Fruit fly (Drosophila melanogaster) whole organism, pupa: ENCODE measurements around the gene CG33688.

Experiments
- CG10348 ChIP-seq: fragments of 200-800 bp; sonication (Bioruptor generic); IDR thresholded peaks from 2 replicates; pipeline ENCODE4 v1.3.6; 2022; ENCODE audit warnings: missing biosample characterization, missing genetic modification characterization
- CG12605 ChIP-seq: fragments of 200-800 bp; sonication (Bioruptor generic); IDR thresholded peaks from 2 replicates; pipeline ENCODE4 v1.3.6; 2022; ENCODE audit warnings: missing biosample characterization, missing genetic modification characterization
- CG13204 ChIP-seq: fragments of 200-800 bp; sonication (Bioruptor generic); optimal IDR thresholded peaks from 2 replicates; lab custom pipeline; 2018; ENCODE audit warnings: missing biosample characterization, mild to moderate bottlenecking, missing genetic modification characterization, moderate library complexity
- CG14655 ChIP-seq: fragments of 200-800 bp; sonication (Bioruptor generic); optimal IDR thresholded peaks from 3 replicates; lab custom pipeline; 2017; ENCODE audit warnings: mild to moderate bottlenecking, missing biosample characterization, missing genetic modification reagents, missing genetic modification characterization
- CG15710 ChIP-seq: fragments of 200-800 bp; sonication (Bioruptor generic); optimal IDR thresholded peaks from 2 replicates; lab custom pipeline; 2018; ENCODE audit warnings: missing biosample characterization, mild to moderate bottlenecking, missing genetic modification characterization, moderate library complexity
- CG17806 ChIP-seq: fragments of 200-800 bp; sonication (Bioruptor generic); optimal IDR thresholded peaks from 2 replicates; lab custom pipeline; 2018; ENCODE audit warnings: missing biosample characterization, mild to moderate bottlenecking, missing genetic modification characterization, moderate library complexity
- CG32121 ChIP-seq: fragments of 200-800 bp; sonication (Bioruptor generic); IDR thresholded peaks from 2 replicates; pipeline ENCODE4 v1.3.6; 2022; ENCODE audit warnings: missing biosample characterization, missing genetic modification characterization
- CG34367 ChIP-seq: fragments of 200-800 bp; sonication (Bioruptor generic); optimal IDR thresholded peaks from 2 replicates; lab custom pipeline; 2018; ENCODE audit warnings: missing biosample characterization, mild to moderate bottlenecking, missing genetic modification characterization
- CG4496 ChIP-seq: fragments of 200-800 bp; sonication (Bioruptor generic); IDR thresholded peaks from 3 replicates; pipeline ENCODE4 v1.3.6; 2022; ENCODE audit warnings: missing biosample characterization, missing genetic modification characterization
- CG8159 ChIP-seq: fragments of 200-800 bp; sonication (Bioruptor generic); optimal IDR thresholded peaks from 3 replicates; lab custom pipeline; 2018; ENCODE audit warnings: missing biosample characterization, mild to moderate bottlenecking, missing genetic modification characterization, moderate library complexity
- CG8301 ChIP-seq: fragments of 200-800 bp; sonication (Bioruptor generic); optimal IDR thresholded peaks from 2 replicates; lab custom pipeline; 2018; ENCODE audit warnings: missing biosample characterization, mild to moderate bottlenecking, missing genetic modification characterization
- CG9948 ChIP-seq: fragments of 200-800 bp; sonication (Bioruptor generic); optimal IDR thresholded peaks from 2 replicates; lab custom pipeline; 2018; ENCODE audit warnings: missing biosample characterization, mild to moderate bottlenecking, missing genetic modification characterization, moderate library complexity
- D1 ChIP-seq: fragments of 200-800 bp; sonication (Bioruptor generic); optimal IDR thresholded peaks from 2 replicates; lab custom pipeline; 2018; ENCODE audit warnings: missing biosample characterization, mild to moderate bottlenecking, missing genetic modification characterization, moderate library complexity
- EcR ChIP-seq: fragments of 200-800 bp; sonication (Bioruptor generic); optimal IDR thresholded peaks from 3 replicates; lab custom pipeline; 2019; ENCODE audit warnings: missing biosample characterization, missing genetic modification characterization, mild to moderate bottlenecking, moderate library complexity, missing genetic modification reagents
- Ets98B ChIP-seq: fragments of 200-800 bp; sonication (Bioruptor generic); IDR thresholded peaks from 2 replicates; pipeline ENCODE4 v1.3.6; 2022; ENCODE audit warnings: missing biosample characterization, missing genetic modification characterization
- Pif1A ChIP-seq: fragments of 200-800 bp; sonication (Bioruptor generic); optimal IDR thresholded peaks from 3 replicates; lab custom pipeline; 2016; ENCODE audit warnings: missing biosample characterization, missing genetic modification characterization
- Pif1B ChIP-seq: fragments of 200-800 bp; sonication (Bioruptor generic); optimal IDR thresholded peaks from 3 replicates; lab custom pipeline; 2016; ENCODE audit warnings: missing biosample characterization, missing genetic modification characterization
- Snoo ChIP-seq: fragments of 200-800 bp; sonication (Bioruptor generic); optimal IDR thresholded peaks from 3 replicates; lab custom pipeline; 2017; ENCODE audit warnings: missing biosample characterization, mild to moderate bottlenecking, missing genetic modification characterization, inconsistent platforms
- fd96Ca ChIP-seq: fragments of 200-800 bp; sonication (Bioruptor generic); IDR thresholded peaks from 3 replicates; pipeline ENCODE4 v1.3.6; 2022; ENCODE audit warnings: missing biosample characterization, missing genetic modification characterization
- gl ChIP-seq: fragments of 200-800 bp; sonication (Bioruptor generic); optimal IDR thresholded peaks from 2 replicates; lab custom pipeline; 2018; ENCODE audit warnings: missing biosample characterization, mild to moderate bottlenecking, missing genetic modification characterization
- rn ChIP-seq: fragments of 200-800 bp; sonication (Bioruptor generic); IDR thresholded peaks from 2 replicates; pipeline ENCODE4 v1.3.6; 2022; ENCODE audit warnings: missing biosample characterization, missing genetic modification characterization

The CG33688 gene

DNA sequence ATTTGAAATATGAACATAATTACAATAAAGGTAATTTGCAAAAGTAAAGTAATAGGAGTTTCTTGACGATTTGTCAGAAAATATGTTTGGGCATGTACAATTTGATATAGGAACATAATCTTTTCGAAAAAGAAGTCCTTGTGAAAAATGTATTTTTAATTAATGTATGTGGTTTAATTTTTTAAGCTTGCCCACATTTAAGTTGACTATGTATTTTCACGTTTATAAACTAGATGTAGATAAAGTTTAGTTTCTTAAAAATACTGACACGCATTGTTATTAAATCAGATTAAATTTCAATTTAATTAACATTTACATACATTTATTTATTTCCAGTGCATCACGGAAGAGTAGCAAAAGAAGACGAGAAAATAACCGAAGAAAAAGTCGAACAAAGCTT, 22.5 kb upstream of the CG33688 start:
- TF ChIP-seq Pif1A (GFP tag; lab: Kevin White, UChicago) = peak; percentile 44
- peak; percentile 70 for TF ChIP-seq D1 (tag; lab: Kevin White, UChicago)
- TF ChIP-seq Pif1B (GFP tag; lab: Kevin White, UChicago) = peak; percentile 25
- peak; percentile 74 for TF ChIP-seq CG34367 (tag; lab: Kevin White, UChicago)
- TF ChIP-seq gl (tag; lab: Kevin White, UChicago) = no peak
- peak; percentile 46 for TF ChIP-seq CG14655 (GFP tag; lab: Kevin White, UChicago)
- no peak for TF ChIP-seq fd96Ca (GFP tag; lab: Robert Waterston, UW)
- TF ChIP-seq CG4496 (GFP tag; lab: Robert Waterston, UW) = no peak
- TF ChIP-seq CG12605 (GFP tag; lab: Robert Waterston, UW) = no peak
- no peak for TF ChIP-seq CG10348
- peak; percentile 82 for TF ChIP-seq CG15710 (tag; lab: Kevin White, UChicago)
- TF ChIP-seq CG13204 = no peak
- no peak for TF ChIP-seq Snoo (tag; lab: Kevin White, UChicago)
- no peak for TF ChIP-seq CG32121 (GFP tag; lab: Robert Waterston, UW)
- no peak for TF ChIP-seq CG8301 (tag; lab: Kevin White, UChicago)
- TF ChIP-seq Ets98B (GFP tag; lab: Robert Waterston, UW) = no peak
- peak; percentile 75 for TF ChIP-seq CG17806 (tag; lab: Kevin White, UChicago)
- no peak for TF ChIP-seq rn (GFP tag; lab: Robert Waterston, UW)
- TF ChIP-seq CG9948 (tag; lab: Kevin White, UChicago) = peak; percentile 82
- TF ChIP-seq EcR = no peak
- peak; percentile 89 for TF ChIP-seq CG8159

DNA sequence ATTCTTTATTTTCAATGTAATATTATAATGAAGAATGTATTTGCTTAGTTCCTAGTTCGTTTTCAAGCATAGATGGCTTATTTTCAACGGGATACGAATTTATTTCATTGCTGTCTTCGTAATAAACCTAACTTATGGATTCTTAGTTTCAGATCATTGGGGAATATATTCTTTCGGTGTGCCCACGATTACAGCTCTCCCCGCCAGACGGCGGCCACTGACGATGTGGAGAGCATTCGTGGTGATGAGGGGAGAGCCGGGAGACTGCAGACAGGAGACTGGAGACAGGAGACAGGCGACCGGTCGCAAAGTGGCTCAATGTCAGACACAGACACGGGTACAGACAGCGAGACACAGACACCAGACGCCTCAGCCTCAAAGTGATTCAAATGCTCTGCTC, 21.7 kb upstream of the CG33688 start:
- TF ChIP-seq CG9948 (tag; lab: Kevin White, UChicago) = peak; percentile 16
- peak; percentile 4 for TF ChIP-seq CG34367 (tag; lab: Kevin White, UChicago)
- peak; percentile 44 for TF ChIP-seq Snoo (tag; lab: Kevin White, UChicago)
- peak; percentile 61 for TF ChIP-seq CG13204
- TF ChIP-seq Ets98B (GFP tag; lab: Robert Waterston, UW) = no peak
- TF ChIP-seq CG32121 (GFP tag; lab: Robert Waterston, UW) = no peak
- no peak for TF ChIP-seq CG8301 (tag; lab: Kevin White, UChicago)
- TF ChIP-seq CG8159 = peak; percentile 50
- peak; percentile 8 for TF ChIP-seq Pif1B (GFP tag; lab: Kevin White, UChicago)
- peak; percentile 5 for TF ChIP-seq CG14655 (GFP tag; lab: Kevin White, UChicago)
- TF ChIP-seq CG15710 (tag; lab: Kevin White, UChicago) = peak; percentile 52
- TF ChIP-seq fd96Ca (GFP tag; lab: Robert Waterston, UW) = no peak
- peak; percentile 46; the same call in 1 of the 3 replicates for TF ChIP-seq CG4496 (GFP tag; lab: Robert Waterston, UW)
- peak; percentile 35 for TF ChIP-seq CG17806 (tag; lab: Kevin White, UChicago)

DNA sequence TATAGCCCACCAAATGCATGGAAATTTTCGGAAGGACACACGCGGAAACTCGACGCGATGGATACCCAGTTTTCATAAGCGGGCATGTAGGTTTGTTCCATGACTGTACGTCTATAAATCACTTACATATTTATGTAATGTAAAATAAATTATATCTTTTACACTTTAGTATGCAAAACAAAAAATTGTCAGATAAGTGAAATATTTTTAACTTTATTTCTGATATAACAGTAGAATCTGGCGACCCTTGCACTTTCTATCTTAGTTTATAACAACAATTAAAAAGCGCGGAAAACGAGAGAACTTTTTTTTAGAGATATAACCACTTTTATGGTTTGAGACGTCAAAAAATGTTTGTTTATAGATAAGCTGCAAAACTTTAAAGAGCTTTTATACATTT, 21.3 kb upstream of the CG33688 start:
- no peak for TF ChIP-seq CG34367 (tag; lab: Kevin White, UChicago)
- TF ChIP-seq CG4496 (GFP tag; lab: Robert Waterston, UW) = peak; percentile 3; the same call in 1 of the 3 replicates
- TF ChIP-seq Pif1B (GFP tag; lab: Kevin White, UChicago) = no peak
- no peak for TF ChIP-seq Ets98B (GFP tag; lab: Robert Waterston, UW)

DNA sequence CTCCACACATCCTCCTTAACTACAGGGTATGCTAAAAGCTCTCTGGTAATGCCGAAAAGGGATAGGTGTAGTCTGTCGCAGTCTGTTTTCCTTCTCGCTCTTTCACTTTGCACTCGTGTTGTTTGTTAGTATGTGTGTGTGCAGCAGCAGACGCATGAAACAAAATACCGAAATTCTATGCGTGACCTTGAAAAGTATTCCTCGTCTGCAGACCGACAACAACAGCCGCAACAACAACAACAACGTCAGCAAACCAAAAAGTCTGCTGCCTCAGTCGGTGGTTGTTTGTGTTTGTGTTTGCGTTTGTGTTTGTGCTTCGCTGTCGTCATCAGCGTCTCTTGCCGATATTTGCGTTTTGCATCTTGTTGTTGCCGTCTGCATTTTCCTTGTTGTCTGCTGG, 20.6 kb upstream of the CG33688 start:
- TF ChIP-seq CG14655 (GFP tag; lab: Kevin White, UChicago) (no peak), gl (tag; lab: Kevin White, UChicago) (no peak), rn (GFP tag; lab: Robert Waterston, UW) (no peak), CG8301 (tag; lab: Kevin White, UChicago) (no peak), fd96Ca (GFP tag; lab: Robert Waterston, UW) (no peak), CG8159 (no peak), CG17806 (tag; lab: Kevin White, UChicago) (no peak), EcR (peak; percentile 74), D1 (tag; lab: Kevin White, UChicago) (no peak), Pif1A (GFP tag; lab: Kevin White, UChicago) (peak; percentile 11), CG9948 (tag; lab: Kevin White, UChicago) (no peak), CG15710 (tag; lab: Kevin White, UChicago) (no peak), Snoo (tag; lab: Kevin White, UChicago) (peak; percentile 79), CG12605 (GFP tag; lab: Robert Waterston, UW) (no peak), Pif1B (GFP tag; lab: Kevin White, UChicago) (no peak), CG13204 (peak; percentile 84), CG10348 (no peak), CG32121 (GFP tag; lab: Robert Waterston, UW) (no peak), Ets98B (GFP tag; lab: Robert Waterston, UW) (no peak), CG4496 (GFP tag; lab: Robert Waterston, UW) (no peak)

DNA sequence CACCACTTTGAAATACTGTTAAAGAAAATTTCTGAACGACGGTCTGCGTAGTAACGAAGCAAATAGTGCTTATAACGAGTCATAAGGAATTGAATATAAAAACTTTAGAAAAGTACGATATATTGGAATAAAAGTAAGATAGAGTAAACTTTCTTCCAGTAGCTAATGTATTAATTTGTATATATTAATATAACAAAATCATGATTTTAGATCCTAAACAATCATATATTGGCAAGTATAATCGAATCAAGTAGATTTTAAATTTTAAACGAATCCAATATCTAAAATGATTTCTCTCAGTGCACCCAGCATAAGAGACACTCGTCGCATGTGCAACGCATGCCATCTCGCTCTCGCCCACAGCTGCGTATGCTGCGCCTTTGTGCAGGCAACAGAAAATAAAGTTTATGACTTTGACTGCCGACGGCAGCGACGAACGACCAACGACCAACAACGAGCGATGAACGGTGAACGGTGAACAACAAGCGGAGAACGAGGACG, 17.6 kb upstream of the CG33688 start:
- TF ChIP-seq CG15710 (tag; lab: Kevin White, UChicago) (peak; percentile 75), CG12605 (GFP tag; lab: Robert Waterston, UW) (peak; percentile 41; the same call in 1 of the 2 replicates), CG32121 (GFP tag; lab: Robert Waterston, UW) (no peak; the same call in 1 of the 2 replicates), CG8301 (tag; lab: Kevin White, UChicago) (peak; percentile 70), CG13204 (peak; percentile 92), CG10348 (no peak), CG4496 (GFP tag; lab: Robert Waterston, UW) (no peak; the same call in 2 of the 3 replicates), EcR (peak; percentile 15), Ets98B (GFP tag; lab: Robert Waterston, UW) (peak; percentile 73), Snoo (tag; lab: Kevin White, UChicago) (peak; percentile 88), CG8159 (peak; percentile 87), Pif1A (GFP tag; lab: Kevin White, UChicago) (peak; percentile 57), CG17806 (tag; lab: Kevin White, UChicago) (peak; percentile 87), fd96Ca (GFP tag; lab: Robert Waterston, UW) (peak; percentile 52; the same call in 1 of the 3 replicates), CG34367 (tag; lab: Kevin White, UChicago) (peak; percentile 57), Pif1B (GFP tag; lab: Kevin White, UChicago) (peak; percentile 52), rn (GFP tag; lab: Robert Waterston, UW) (peak; percentile 41; the same call in 1 of the 2 replicates), D1 (tag; lab: Kevin White, UChicago) (peak; percentile 94), CG14655 (GFP tag; lab: Kevin White, UChicago) (peak; percentile 85), CG9948 (tag; lab: Kevin White, UChicago) (peak; percentile 89), gl (tag; lab: Kevin White, UChicago) (peak; percentile 55)
